Fruit fly (Drosophila melanogaster) whole organism, wandering third instar larva: ENCODE data around the gene Vdup1.
A peak's percentile ranks its signal among the peaks of the same experiment; 100 is the strongest.

ENCODE experiments used
- Rel ChIP-seq, 2 experiments: fragments of 200-800 bp; sonication (Bioruptor generic) in 1 of 2; optimal IDR thresholded peaks; 2 replicates in 1 of 2; 3 replicates in 1 of 2; lab custom pipeline; 2016 to 2019; ENCODE audit warnings: mild to moderate bottlenecking in 2 of 2, missing biosample characterization in 2 of 2, missing genetic modification characterization in 2 of 2, moderate library complexity in 1 of 2
- dl ChIP-seq, 2 experiments: fragments of 175-275, 200-275 bp in 1 of 2; fragments of 200-275 bp in 1 of 2; sonication (Bioruptor generic); optimal IDR thresholded peaks; lab custom pipeline; 2018; ENCODE audit warnings: mild to moderate bottlenecking in 2 of 2, missing biosample characterization in 2 of 2, missing genetic modification characterization in 2 of 2, moderate library complexity in 2 of 2; ENCODE audit not compliant: partially characterized antibody in 2 of 2, insufficient read depth in 1 of 2

Gene Vdup1

dm6 chr3L:127450-127849 lies 51.3 kb downstream of the Vdup1 start:
- TF ChIP-seq dl (GFP tag; optimal IDR thresholded peaks at IDR 0.05; lab: Kevin White, UChicago; ENCODE audit: insufficient read depth in 1 of 2, partially characterized antibody in 2 of 2), result no peak
- TF ChIP-seq Rel (GFP tag; optimal IDR thresholded peaks at IDR 0.05; lab: Kevin White, UChicago), result no peak
- TF ChIP-seq Rel (tag; optimal IDR thresholded peaks at IDR 0.05; lab: Kevin White, UChicago), result peak; percentile 92
